Fruit fly (Drosophila melanogaster) whole organism, embryonic: ENCODE measurements around the gene CG11975.

ENCODE experiments used
- Atf3 ChIP-seq: fragments of 200-800 bp; sonication (Bioruptor generic); optimal IDR thresholded peaks from 3 replicates; lab custom pipeline; 2016; ENCODE audit warnings: missing biosample characterization, missing genetic modification characterization
- CG10147 ChIP-seq: fragments of 200-800 bp; sonication (Bioruptor generic); optimal IDR thresholded peaks from 2 replicates; lab custom pipeline; 2019; ENCODE audit warnings: missing biosample characterization, mild to moderate bottlenecking, missing genetic modification characterization, moderate library complexity
- CG11560 ChIP-seq: fragments of 200-800 bp; sonication (Bioruptor generic); IDR thresholded peaks from 3 replicates; pipeline ENCODE4 v1.3.6; 2022; ENCODE audit warnings: missing biosample characterization, missing genetic modification characterization
- CG12744 ChIP-seq: fragments of 200-800 bp; sonication (Bioruptor generic); optimal IDR thresholded peaks from 2 replicates; lab custom pipeline; 2016; ENCODE audit warnings: missing biosample characterization, missing genetic modification characterization
- CG13287 ChIP-seq: fragments of 200-800 bp; sonication (Bioruptor generic); IDR thresholded peaks from 2 replicates; pipeline ENCODE4 v1.3.6; 2022; ENCODE audit warnings: missing biosample characterization, missing genetic modification characterization; ENCODE audit not compliant: partially characterized antibody
- CG14441 ChIP-seq: fragments of 200-800 bp; sonication (Bioruptor generic); IDR thresholded peaks from 2 replicates; pipeline ENCODE4 v1.3.6; 2022; ENCODE audit warnings: missing biosample characterization, missing genetic modification characterization
- CG15479 ChIP-seq: fragments of 200-800 bp; sonication (Bioruptor generic); optimal IDR thresholded peaks from 3 replicates; lab custom pipeline; 2019; ENCODE audit warnings: missing biosample characterization, mild to moderate bottlenecking, missing genetic modification characterization, moderate library complexity
- CG2678 ChIP-seq: fragments of 200-800 bp; sonication (Bioruptor generic); optimal IDR thresholded peaks from 3 replicates; lab custom pipeline; 2019; ENCODE audit warnings: missing biosample characterization, mild to moderate bottlenecking, missing genetic modification characterization, moderate library complexity
- CG30403 ChIP-seq: fragments of 200-800 bp; sonication (Bioruptor generic); optimal IDR thresholded peaks from 3 replicates; lab custom pipeline; 2016; ENCODE audit warnings: missing biosample characterization, missing genetic modification characterization
- CG3847 ChIP-seq: fragments of 200-800 bp; sonication (Bioruptor generic); IDR thresholded peaks from 2 replicates; pipeline ENCODE4 v1.3.6; 2022; ENCODE audit warnings: missing biosample characterization, missing genetic modification characterization
- CG4404 ChIP-seq: fragments of 200-800 bp; sonication (Bioruptor generic); IDR thresholded peaks from 2 replicates; pipeline ENCODE4 v1.3.6; 2022; ENCODE audit warnings: missing biosample characterization, missing genetic modification characterization
- CG4707 ChIP-seq: fragments of 200-800 bp; sonication (Bioruptor generic); optimal IDR thresholded peaks from 2 replicates; lab custom pipeline; 2018; ENCODE audit warnings: missing biosample characterization, mild to moderate bottlenecking, missing genetic modification characterization, moderate library complexity
- CG4730 ChIP-seq: fragments of 200-800 bp; sonication (Bioruptor generic); IDR thresholded peaks from 2 replicates; pipeline ENCODE4 v1.3.6; 2022; ENCODE audit warnings: missing biosample characterization, missing genetic modification characterization
- CG5180 ChIP-seq: fragments of 200-800 bp; sonication (Bioruptor generic); optimal IDR thresholded peaks from 3 replicates; lab custom pipeline; 2017; ENCODE audit warnings: missing biosample characterization, missing genetic modification characterization, mild to moderate bottlenecking, moderate library complexity, missing genetic modification reagents
- CG6791 ChIP-seq: fragments of 200-800 bp; sonication (Bioruptor generic); IDR thresholded peaks from 3 replicates; pipeline ENCODE4 v1.3.6; 2022; ENCODE audit warnings: missing biosample characterization, missing genetic modification characterization; ENCODE audit not compliant: partially characterized antibody
- CG7556 ChIP-seq: fragments of 200-800 bp; sonication (Bioruptor generic); optimal IDR thresholded peaks from 2 replicates; lab custom pipeline; 2017; ENCODE audit warnings: missing biosample characterization, mild to moderate bottlenecking, missing genetic modification characterization
- CG7786 ChIP-seq: fragments of 200-800 bp; sonication (Bioruptor generic); optimal IDR thresholded peaks from 2 replicates; lab custom pipeline; 2016; ENCODE audit warnings: missing biosample characterization, missing genetic modification characterization
- CG7928 ChIP-seq: fragments of 200-800 bp; sonication (Bioruptor generic); optimal IDR thresholded peaks from 2 replicates; lab custom pipeline; 2017; ENCODE audit warnings: missing biosample characterization, mild to moderate bottlenecking, missing genetic modification characterization
- CG9215 ChIP-seq: fragments of 200-800 bp; sonication (Bioruptor generic); IDR thresholded peaks from 2 replicates; pipeline ENCODE4 v1.3.6; 2022; ENCODE audit warnings: missing biosample characterization, missing genetic modification characterization
- CG9609 ChIP-seq: fragments of 200-800 bp; sonication (Bioruptor generic); optimal IDR thresholded peaks from 3 replicates; lab custom pipeline; 2016; ENCODE audit warnings: missing biosample characterization, missing genetic modification characterization
- CG9797 ChIP-seq: fragments of 200-800 bp; sonication (Bioruptor generic); optimal IDR thresholded peaks from 3 replicates; lab custom pipeline; 2018; ENCODE audit warnings: missing biosample characterization, mild to moderate bottlenecking, missing genetic modification characterization
- CTCF ChIP-seq: fragments of 200-800 bp; sonication (Bioruptor generic); optimal IDR thresholded peaks from 2 replicates; lab custom pipeline; 2017; ENCODE audit warnings: missing biosample characterization, mild to moderate bottlenecking, missing genetic modification characterization, moderate library complexity
- CoRest ChIP-seq: fragments of 200-800 bp; sonication (Bioruptor generic); optimal IDR thresholded peaks from 3 replicates; lab custom pipeline; 2018; ENCODE audit warnings: missing biosample characterization, mild to moderate bottlenecking, missing genetic modification characterization, moderate library complexity
- Dip3 ChIP-seq: fragments of 200-800 bp; sonication (Bioruptor generic); optimal IDR thresholded peaks from 3 replicates; lab custom pipeline; 2016; ENCODE audit warnings: missing biosample characterization, missing genetic modification characterization
- E2f2 ChIP-seq: fragments of 200-800 bp; sonication (Bioruptor generic); IDR thresholded peaks from 2 replicates; pipeline ENCODE4 v1.3.6; 2022; ENCODE audit warnings: missing biosample characterization, missing genetic modification characterization
- Elba2 ChIP-seq: fragments of 200-800 bp; sonication (Bioruptor generic); optimal IDR thresholded peaks from 3 replicates; lab custom pipeline; 2016; ENCODE audit warnings: missing biosample characterization, missing genetic modification characterization
- Fer1 ChIP-seq: fragments of 200-800 bp; sonication (Bioruptor generic); optimal IDR thresholded peaks from 2 replicates; lab custom pipeline; 2017; ENCODE audit warnings: missing biosample characterization, mild to moderate bottlenecking, missing genetic modification characterization
- H15 ChIP-seq: fragments of 200-800 bp; sonication (Bioruptor generic); IDR thresholded peaks from 3 replicates; pipeline ENCODE4 v1.3.6; 2022; ENCODE audit warnings: missing biosample characterization, missing genetic modification characterization
- Mes4 ChIP-seq: fragments of 200-800 bp; sonication (Bioruptor generic); optimal IDR thresholded peaks from 2 replicates; lab custom pipeline; 2016; ENCODE audit warnings: missing biosample characterization, missing genetic modification characterization
- NFAT ChIP-seq: fragments of 200-800 bp; sonication (Bioruptor generic); IDR thresholded peaks from 2 replicates; pipeline ENCODE4 v1.3.6; 2022; ENCODE audit warnings: missing biosample characterization, missing genetic modification characterization
- Nf-YA ChIP-seq: fragments of 200-800 bp; sonication (Bioruptor generic); IDR thresholded peaks from 2 replicates; pipeline ENCODE4 v1.3.6; 2022; ENCODE audit warnings: missing biosample characterization, missing genetic modification characterization
- Side ChIP-seq: fragments of 200-800 bp; sonication (Bioruptor generic); optimal IDR thresholded peaks from 2 replicates; lab custom pipeline; 2016; ENCODE audit warnings: missing biosample characterization, missing genetic modification characterization
- Stat92E ChIP-seq, 3 experiments: fragments of >200 bp in 2 of 3; fragments of 200-800 bp in 1 of 3; sonication (Bioruptor generic) in 1 of 3; optimal IDR thresholded peaks; 2 replicates each; lab custom pipeline; 2017 to 2019; ENCODE audit warnings: missing biosample characterization in 3 of 3, missing genetic modification characterization in 3 of 3, mild to moderate bottlenecking in 1 of 3, moderate library complexity in 1 of 3
- YL-1 ChIP-seq: fragments of 200-800 bp; sonication (Bioruptor generic); optimal IDR thresholded peaks from 3 replicates; lab custom pipeline; 2017; ENCODE audit warnings: missing biosample characterization, mild to moderate bottlenecking, missing genetic modification characterization
- al ChIP-seq: fragments of 200-800 bp; sonication (Bioruptor generic); IDR thresholded peaks from 2 replicates; pipeline ENCODE4 v1.3.6; 2022; ENCODE audit warnings: missing biosample characterization, missing genetic modification characterization
- amos ChIP-seq: fragments of 200-800 bp; sonication (Bioruptor generic); IDR thresholded peaks from 2 replicates; pipeline ENCODE4 v1.3.6; 2022; ENCODE audit warnings: missing biosample characterization, missing genetic modification characterization; ENCODE audit not compliant: partially characterized antibody
- az2 ChIP-seq: fragments of 200-800 bp; sonication (Bioruptor generic); optimal IDR thresholded peaks from 3 replicates; lab custom pipeline; 2016; ENCODE audit warnings: missing biosample characterization, missing genetic modification characterization
- chif ChIP-seq, 2 experiments: fragments of 200-800 bp; sonication (Bioruptor generic); optimal IDR thresholded peaks; 3 replicates each; lab custom pipeline; 2016; ENCODE audit warnings: missing biosample characterization in 2 of 2, missing genetic modification characterization in 2 of 2
- exex ChIP-seq: fragments of 200-800 bp; sonication (Bioruptor generic); optimal IDR thresholded peaks from 4 replicates; lab custom pipeline; 2018; ENCODE audit warnings: missing biosample characterization, mild to moderate bottlenecking, missing genetic modification characterization, moderate library complexity
- insv ChIP-seq, 2 experiments: fragments of 200-800 bp; sonication (Bioruptor generic); optimal IDR thresholded peaks; 3 replicates each; lab custom pipeline; 2016 to 2018; ENCODE audit warnings: missing biosample characterization in 2 of 2, missing genetic modification characterization in 2 of 2
- jing ChIP-seq: fragments of 200-800 bp; sonication (Bioruptor generic); optimal IDR thresholded peaks from 2 replicates; lab custom pipeline; 2018; ENCODE audit warnings: missing biosample characterization, mild to moderate bottlenecking, missing genetic modification characterization
- jumu ChIP-seq: fragments of 200-800 bp; sonication (Bioruptor generic); optimal IDR thresholded peaks from 3 replicates; lab custom pipeline; 2016; ENCODE audit warnings: missing biosample characterization, missing genetic modification characterization
- mirr ChIP-seq: fragments of 200-800 bp; sonication (Bioruptor generic); optimal IDR thresholded peaks from 3 replicates; lab custom pipeline; 2018; ENCODE audit warnings: missing biosample characterization, mild to moderate bottlenecking, missing genetic modification characterization
- nom ChIP-seq: fragments of 200-800 bp; sonication (Bioruptor generic); optimal IDR thresholded peaks from 2 replicates; lab custom pipeline; 2017; ENCODE audit warnings: missing biosample characterization, missing genetic modification characterization, mild to moderate bottlenecking, moderate library complexity, missing genetic modification reagents
- onecut ChIP-seq: fragments of 200-800 bp; sonication (Bioruptor generic); IDR thresholded peaks from 2 replicates; pipeline ENCODE4 v1.3.6; 2022; ENCODE audit warnings: missing biosample characterization, missing genetic modification characterization
- pros ChIP-seq: fragments of 200-800 bp; sonication (Bioruptor generic); optimal IDR thresholded peaks from 3 replicates; lab custom pipeline; 2019; ENCODE audit warnings: missing biosample characterization, mild to moderate bottlenecking, missing genetic modification characterization, moderate library complexity
- pzg ChIP-seq: fragments of 200-800 bp; sonication (Bioruptor generic); optimal IDR thresholded peaks from 3 replicates; lab custom pipeline; 2018; ENCODE audit warnings: missing biosample characterization, mild to moderate bottlenecking, missing genetic modification characterization, moderate library complexity
- ranshi ChIP-seq: fragments of 200-800 bp; sonication (Bioruptor generic); IDR thresholded peaks from 2 replicates; pipeline ENCODE4 v1.3.6; 2022; ENCODE audit warnings: missing biosample characterization, missing genetic modification characterization
- stwl ChIP-seq: fragments of 200-800 bp; sonication (Bioruptor generic); optimal IDR thresholded peaks from 3 replicates; lab custom pipeline; 2018; ENCODE audit warnings: missing biosample characterization, mild to moderate bottlenecking, missing genetic modification characterization, moderate library complexity
- tio ChIP-seq: fragments of 200-800 bp; sonication (Bioruptor generic); optimal IDR thresholded peaks from 2 replicates; lab custom pipeline; 2017; ENCODE audit warnings: missing biosample characterization, missing genetic modification characterization, inconsistent platforms
- ttk ChIP-seq: fragments of 200-800 bp; sonication (Bioruptor generic); IDR thresholded peaks from 2 replicates; pipeline ENCODE4 v2.1.2; 2022; ENCODE audit warnings: missing biosample characterization, missing genetic modification characterization
- vvl ChIP-seq: fragments of 200-800 bp; sonication (Bioruptor generic); IDR thresholded peaks from 2 replicates; pipeline ENCODE4 v1.3.6; 2022; ENCODE audit warnings: missing biosample characterization, missing genetic modification characterization

Gene CG11975

dm6 chr3R:8960329-8960728 lies 32.7 kb upstream of the CG11975 start (continued):
- TF ChIP-seq ttk (GFP tag; lab: Robert Waterston, UW) (peak; percentile 49; the same call in 1 of the 2 replicates), insv (GFP tag; optimal IDR thresholded peaks at IDR 0.05; lab: Kevin White, UChicago) (no peak), CG11560 (tag; lab: Robert Waterston, UW) (no peak), CG15479 (GFP tag; lab: Kevin White, UChicago) (no peak), Elba2 (GFP tag; lab: Kevin White, UChicago) (no peak), CG5180 (GFP tag; lab: Kevin White, UChicago) (peak; percentile 57), CG13287 (GFP tag; lab: Robert Waterston, UW) (no peak), nom (GFP tag; lab: Kevin White, UChicago) (no peak), CG7556 (GFP tag; lab: Kevin White, UChicago) (peak; percentile 48), ranshi (peak; percentile 38; the same call in 1 of the 2 replicates), mirr (no peak), jing (GFP tag; lab: Kevin White, UChicago) (no peak), Nf-YA (peak; percentile 31; the same call in 1 of the 2 replicates), CG4707 (no peak), CG9215 (GFP tag; lab: Robert Waterston, UW) (no peak), al (GFP tag; lab: Robert Waterston, UW) (no peak), vvl (peak; percentile 42; the same call in 1 of the 2 replicates), CG3847 (GFP tag; lab: Robert Waterston, UW) (no peak; the same call in 1 of the 2 replicates), tio (GFP tag; lab: Kevin White, UChicago) (peak; percentile 28), amos (GFP tag; lab: Robert Waterston, UW) (no peak), CTCF (GFP tag; lab: Kevin White, UChicago) (no peak), CG9797 (no peak), CG12744 (no peak), Atf3 (GFP tag; lab: Kevin White, UChicago) (no peak), NFAT (GFP tag; lab: Robert Waterston, UW) (no peak), Mes4 (GFP tag; lab: Kevin White, UChicago) (no peak), Dip3 (GFP tag; lab: Kevin White, UChicago) (no peak), CG7928 (GFP tag; lab: Kevin White, UChicago) (no peak), pzg (GFP tag; lab: Kevin White, UChicago) (no peak), CG7786 (GFP tag; lab: Kevin White, UChicago) (no peak), chif (GFP tag; optimal IDR thresholded peaks at IDR 0.05; lab: Kevin White, UChicago) (no peak), Fer1 (GFP tag; lab: Kevin White, UChicago) (no peak), CoRest (tag; lab: Kevin White, UChicago) (peak; percentile 69), jumu (GFP tag; lab: Kevin White, UChicago) (no peak), CG9609 (no peak), CG4404 (peak; percentile 26; the same call in 1 of the 2 replicates), exex (no peak), CG10147 (peak; percentile 12), onecut (GFP tag; lab: Robert Waterston, UW) (peak; percentile 17; the same call in 1 of the 2 replicates), Side (GFP tag; lab: Kevin White, UChicago) (no peak), pros (GFP tag; lab: Kevin White, UChicago) (no peak), YL-1 (GFP tag; lab: Kevin White, UChicago) (no peak), az2 (GFP tag; lab: Kevin White, UChicago) (peak; percentile 54), CG6791 (GFP tag; lab: Robert Waterston, UW) (no peak), E2f2 (GFP tag; lab: Robert Waterston, UW) (peak; percentile 28; the same call in 1 of the 2 replicates), Stat92E (GFP tag; optimal IDR thresholded peaks at IDR 0.05; lab: Kevin White, UChicago) (no peak), CG4730 (GFP tag; lab: Robert Waterston, UW) (no peak), H15 (no peak), stwl (tag; lab: Kevin White, UChicago) (no peak), CG30403 (GFP tag; lab: Kevin White, UChicago) (peak; percentile 67), CG2678 (tag; lab: Kevin White, UChicago) (peak; percentile 77), CG14441 (GFP tag; lab: Robert Waterston, UW) (no peak)
